Worm (Caenorhabditis elegans) whole organism, young adult: Measurements from ENCODE around the gene C52E4.12.

Experiments used
- B0035.1 ChIP-seq: sonication (generic microtip); optimal IDR thresholded peaks from 2 replicates; lab custom pipeline; 2016; ENCODE audit warnings: missing genetic modification characterization, mild to moderate bottlenecking, missing compliant biosample characterization, missing genotype, missing genetic modification reagents
- B0261.1 ChIP-seq: sonication (generic microtip); optimal IDR thresholded peaks from 2 replicates; lab custom pipeline; 2016; ENCODE audit warnings: mild to moderate bottlenecking, missing genetic modification characterization, moderate library complexity, missing compliant biosample characterization
- C17E4.6 ChIP-seq: fragments of 200-800 bp; sonication (Bioruptor generic); IDR thresholded peaks from 2 replicates; pipeline ENCODE4 v1.3.6; 2022; ENCODE audit warnings: missing genetic modification reagents, missing genetic modification characterization, missing compliant biosample characterization
- F10E7.11 ChIP-seq: sonication (generic microtip); optimal IDR thresholded peaks from 2 replicates; lab custom pipeline; 2017; ENCODE audit warnings: mild to moderate bottlenecking, missing genetic modification characterization, moderate library complexity, missing compliant biosample characterization
- F33H1.4 ChIP-seq: fragments of 200-800 bp; sonication (Bioruptor generic); IDR thresholded peaks from 2 replicates; pipeline ENCODE4 v1.3.6; 2022; ENCODE audit warnings: missing genetic modification reagents, missing genetic modification characterization, missing compliant biosample characterization
- F49E8.2 ChIP-seq: sonication (generic microtip); optimal IDR thresholded peaks from 3 replicates; lab custom pipeline; 2017; ENCODE audit warnings: missing genetic modification characterization, mild to moderate bottlenecking, missing compliant biosample characterization, antibody characterized with exemption, moderate library complexity; ENCODE audit not compliant: insufficient read depth
- F57C9.4 ChIP-seq: sonication (generic microtip); optimal IDR thresholded peaks from 2 replicates; lab custom pipeline; 2017; ENCODE audit warnings: mild to moderate bottlenecking, missing genetic modification characterization, missing compliant biosample characterization
- Y56A3A.18 ChIP-seq: fragments of 200-800 bp; sonication (Bioruptor generic); IDR thresholded peaks from 2 replicates; pipeline ENCODE4 v1.3.6; 2022; ENCODE audit warnings: missing genetic modification reagents, missing genetic modification characterization, missing compliant biosample characterization
- Y67H2A.10 ChIP-seq: fragments of 200-800 bp; sonication (Bioruptor generic); conservative IDR thresholded peaks from 2 replicates; pipeline ENCODE4 v1.3.6; 2022; ENCODE audit warnings: missing genetic modification reagents, missing genetic modification characterization, missing compliant biosample characterization
- Y79H2A.3 ChIP-seq: fragments of 200-800 bp; sonication (Bioruptor generic); conservative IDR thresholded peaks from 2 replicates; pipeline ENCODE4 v1.3.6; 2022; ENCODE audit warnings: missing genetic modification reagents, missing genetic modification characterization, missing compliant biosample characterization
- Y95B8A.8 ChIP-seq: fragments of 200-800 bp; sonication (Bioruptor generic); IDR thresholded peaks from 2 replicates; pipeline ENCODE4 v1.3.6; 2022; ENCODE audit warnings: missing genetic modification reagents, missing genetic modification characterization, missing compliant biosample characterization
- akir-1 ChIP-seq: fragments of 200-800 bp; sonication (Bioruptor generic); optimal IDR thresholded peaks from 2 replicates; lab custom pipeline; 2018; ENCODE audit warnings: mild to moderate bottlenecking, missing genetic modification characterization, moderate library complexity, missing compliant biosample characterization
- aptf-2 ChIP-seq: fragments of 200-800 bp; sonication (Bioruptor generic); conservative IDR thresholded peaks from 2 replicates; pipeline ENCODE4 v1.3.6; 2022; ENCODE audit warnings: missing genetic modification reagents, missing genetic modification characterization, missing compliant biosample characterization
- atf-7 ChIP-seq: sonication (generic microtip); optimal IDR thresholded peaks from 2 replicates; lab custom pipeline; 2017; ENCODE audit warnings: mild to moderate bottlenecking, missing genetic modification characterization, missing compliant biosample characterization
- attf-3 ChIP-seq: fragments of 200-800 bp; sonication (Bioruptor generic); conservative IDR thresholded peaks from 2 replicates; pipeline ENCODE4 v1.3.6; 2022; ENCODE audit warnings: missing genetic modification reagents, missing genetic modification characterization, missing compliant biosample characterization
- attf-5 ChIP-seq: fragments of 200-800 bp; sonication (Bioruptor generic); optimal IDR thresholded peaks from 2 replicates; lab custom pipeline; 2018; ENCODE audit warnings: mild to moderate bottlenecking, missing genetic modification characterization, missing compliant biosample characterization
- ccch-3 ChIP-seq: fragments of 200-800 bp; sonication (Bioruptor generic); optimal IDR thresholded peaks from 2 replicates; lab custom pipeline; 2018; ENCODE audit warnings: mild to moderate bottlenecking, missing genetic modification characterization, missing compliant biosample characterization
- cebp-1 ChIP-seq, 2 experiments: fragments of 200-800 bp in 1 of 2; sonication (Bioruptor generic) in 1 of 2; sonication (generic microtip) in 1 of 2; IDR thresholded peaks in 1 of 2; optimal IDR thresholded peaks in 1 of 2; 2 replicates each; pipeline versions ENCODE4 v1.3.6 to Lab custom; 2017 to 2022; ENCODE audit warnings: missing compliant biosample characterization in 2 of 2, missing genetic modification characterization in 2 of 2, mild to moderate bottlenecking in 1 of 2, missing genetic modification reagents in 1 of 2, moderate library complexity in 1 of 2
- cebp-2 ChIP-seq: fragments of 200-800 bp; sonication (Bioruptor generic); IDR thresholded peaks from 2 replicates; pipeline ENCODE4 v1.3.6; 2022; ENCODE audit warnings: missing genetic modification characterization, missing compliant biosample characterization
- chd-7 ChIP-seq: sonication (generic microtip); optimal IDR thresholded peaks from 2 replicates; lab custom pipeline; 2016; ENCODE audit warnings: mild to moderate bottlenecking, missing genetic modification characterization, moderate library complexity, missing compliant biosample characterization
- dox-1 ChIP-seq: fragments of 200-800 bp; sonication (Bioruptor generic); IDR thresholded peaks from 2 replicates; pipeline ENCODE4 v1.3.6; 2022; ENCODE audit warnings: missing genetic modification reagents, missing genetic modification characterization, missing compliant biosample characterization
- dpff-1 ChIP-seq: sonication (generic microtip); optimal IDR thresholded peaks from 2 replicates; lab custom pipeline; 2017; ENCODE audit warnings: mild to moderate bottlenecking, missing genetic modification characterization, missing compliant biosample characterization
- egrh-3 ChIP-seq: fragments of 200-800 bp; sonication (Bioruptor generic); IDR thresholded peaks from 2 replicates; pipeline ENCODE4 v1.3.6; 2022; ENCODE audit warnings: missing genetic modification reagents, missing genetic modification characterization, missing compliant biosample characterization
- gei-17 ChIP-seq: fragments of 200-800 bp; sonication (Bioruptor generic); optimal IDR thresholded peaks from 2 replicates; lab custom pipeline; 2018; ENCODE audit warnings: mild to moderate bottlenecking, missing genetic modification characterization, missing compliant biosample characterization
- him-1 ChIP-seq: sonication (generic microtip); optimal IDR thresholded peaks from 2 replicates; lab custom pipeline; 2016; ENCODE audit warnings: missing genotype, missing genetic modification reagents, missing genetic modification characterization, missing compliant biosample characterization
- hlh-26 ChIP-seq: fragments of 200-800 bp; sonication (Bioruptor generic); conservative IDR thresholded peaks from 2 replicates; pipeline ENCODE4 v1.3.6; 2022; ENCODE audit warnings: missing genetic modification reagents, missing genetic modification characterization, missing compliant biosample characterization
- hmg-1.2 ChIP-seq: fragments of 200-800 bp; sonication (Bioruptor generic); IDR thresholded peaks from 2 replicates; pipeline ENCODE4 v1.3.6; 2022; ENCODE audit warnings: missing genetic modification reagents, missing genetic modification characterization, missing compliant biosample characterization
- hmg-20 ChIP-seq: fragments of 200-800 bp; sonication (Bioruptor generic); IDR thresholded peaks from 2 replicates; pipeline ENCODE4 v1.3.6; 2022; ENCODE audit warnings: missing genetic modification reagents, missing genetic modification characterization, missing compliant biosample characterization
- madf-3 ChIP-seq: fragments of 200-800 bp; sonication (Bioruptor generic); IDR thresholded peaks from 2 replicates; pipeline ENCODE4 v1.3.6; 2022; ENCODE audit warnings: missing genetic modification reagents, missing genetic modification characterization, missing compliant biosample characterization
- madf-6 ChIP-seq: fragments of 200-800 bp; sonication (Bioruptor generic); IDR thresholded peaks from 2 replicates; pipeline ENCODE4 v1.3.6; 2022; ENCODE audit warnings: missing genetic modification reagents, missing genetic modification characterization, missing compliant biosample characterization
- madf-8 ChIP-seq: fragments of 200-800 bp; sonication (Bioruptor generic); conservative IDR thresholded peaks from 2 replicates; pipeline ENCODE4 v1.3.6; 2022; ENCODE audit warnings: missing genetic modification reagents, missing genetic modification characterization, missing compliant biosample characterization
- mes-4 ChIP-seq: sonication (generic microtip); optimal IDR thresholded peaks from 2 replicates; lab custom pipeline; 2016; ENCODE audit warnings: missing genotype, missing genetic modification characterization, missing compliant biosample characterization
- nhr-27 ChIP-seq: fragments of 200-800 bp; sonication (Bioruptor generic); optimal IDR thresholded peaks from 2 replicates; lab custom pipeline; 2018; ENCODE audit warnings: mild to moderate bottlenecking, missing genetic modification characterization, moderate library complexity, missing compliant biosample characterization
- rcor-1 ChIP-seq: fragments of 200-800 bp; sonication (Bioruptor generic); IDR thresholded peaks from 2 replicates; pipeline ENCODE4 v1.3.6; 2022; ENCODE audit warnings: missing genetic modification reagents, missing genetic modification characterization, missing compliant biosample characterization
- rec-8 ChIP-seq, 2 experiments: sonication (generic microtip); optimal IDR thresholded peaks; 2 replicates each; lab custom pipeline; 2016; ENCODE audit warnings: mild to moderate bottlenecking in 2 of 2, missing genetic modification characterization in 2 of 2, missing genetic modification reagents in 2 of 2, missing genotype in 2 of 2, missing biosample characterization in 1 of 2, missing compliant biosample characterization in 1 of 2, moderate library complexity in 1 of 2
- repo-1 ChIP-seq: sonication (generic microtip); optimal IDR thresholded peaks from 2 replicates; lab custom pipeline; 2017; ENCODE audit warnings: mild to moderate bottlenecking, missing genetic modification characterization, missing compliant biosample characterization
- sea-2 ChIP-seq: fragments of 200-800 bp; sonication (Bioruptor generic); IDR thresholded peaks from 2 replicates; pipeline ENCODE4 v1.3.6; 2022; ENCODE audit warnings: missing genetic modification characterization, missing compliant biosample characterization
- snpc-1.1 ChIP-seq: sonication (generic microtip); optimal IDR thresholded peaks from 2 replicates; lab custom pipeline; 2017; ENCODE audit warnings: missing genetic modification characterization, mild to moderate bottlenecking, missing compliant biosample characterization, antibody characterized with exemption, moderate library complexity, missing genotype, missing genetic modification reagents; ENCODE audit not compliant: insufficient read depth
- snpc-3.4 ChIP-seq: sonication (generic microtip); optimal IDR thresholded peaks from 2 replicates; lab custom pipeline; 2017; ENCODE audit warnings: missing genetic modification characterization, mild to moderate bottlenecking, missing compliant biosample characterization, antibody characterized with exemption, moderate library complexity, missing genotype, missing genetic modification reagents
- sptf-2 ChIP-seq: fragments of 200-800 bp; sonication (Bioruptor generic); optimal IDR thresholded peaks from 2 replicates; lab custom pipeline; 2018; ENCODE audit warnings: mild to moderate bottlenecking, missing genetic modification characterization, missing compliant biosample characterization
- tbp1 ChIP-seq: fragments of 200-800 bp; sonication (Bioruptor generic); optimal IDR thresholded peaks from 2 replicates; lab custom pipeline; 2018; ENCODE audit warnings: mild to moderate bottlenecking, missing genetic modification characterization, missing compliant biosample characterization
- tbx-9 ChIP-seq: sonication (generic microtip); optimal IDR thresholded peaks from 2 replicates; lab custom pipeline; 2016; ENCODE audit warnings: borderline replicate concordance, missing genetic modification characterization, inconsistent platforms, missing compliant biosample characterization
- tlf-1 ChIP-seq: fragments of 200-800 bp; sonication (Bioruptor generic); optimal IDR thresholded peaks from 2 replicates; lab custom pipeline; 2018; ENCODE audit warnings: mild to moderate bottlenecking, missing genetic modification characterization, missing compliant biosample characterization
- zim-3 ChIP-seq: sonication (generic microtip); optimal IDR thresholded peaks from 2 replicates; lab custom pipeline; 2017; ENCODE audit warnings: mild to moderate bottlenecking, missing genetic modification characterization, moderate library complexity, missing compliant biosample characterization
- ztf-25 ChIP-seq: fragments of 200-800 bp; sonication (Bioruptor generic); IDR thresholded peaks from 2 replicates; pipeline ENCODE4 v1.3.6; 2022; ENCODE audit warnings: missing genetic modification reagents, missing genetic modification characterization, missing compliant biosample characterization

C52E4.12 gene

DNA sequence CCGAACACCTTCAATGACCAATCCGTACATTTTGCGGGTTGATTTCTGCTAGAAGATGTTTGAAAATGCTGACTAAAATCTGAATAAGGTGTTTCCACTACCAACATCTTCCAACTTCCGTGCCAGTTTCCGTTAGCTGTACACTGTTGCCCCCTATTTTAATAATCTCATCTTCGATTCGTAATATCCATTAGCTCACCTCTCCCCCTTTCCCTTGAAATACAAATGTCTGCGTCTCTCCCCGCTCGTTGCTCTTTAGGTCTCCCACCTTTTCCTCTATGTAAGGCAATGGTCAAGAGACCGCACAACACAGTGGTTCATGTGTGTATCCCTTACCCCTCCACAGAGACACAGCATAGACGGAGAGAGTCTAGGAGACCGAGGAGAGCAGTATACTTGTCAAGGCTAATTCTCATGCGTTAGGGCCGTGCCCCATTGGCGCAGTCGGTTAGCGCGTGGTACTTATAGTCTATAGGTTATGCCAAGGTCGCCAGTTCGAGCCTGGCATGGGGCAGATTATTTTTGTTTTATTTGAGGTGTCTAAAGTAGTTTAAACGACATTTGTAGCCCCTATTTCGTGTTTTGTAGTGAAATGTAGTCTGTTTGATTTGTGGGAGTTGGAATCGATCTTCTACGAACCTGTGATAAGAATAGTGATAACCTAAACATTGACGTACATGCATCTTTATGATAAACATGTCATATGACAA, 5.9 kb downstream of the C52E4.12 start, which contains the start of gene gcy-33 (continued):
- TF ChIP-seq akir-1 (GFP tag; lab: Kevin White, UChicago) = peak; percentile 66
- TF ChIP-seq F33H1.4 (GFP tag; lab: Robert Waterston, UW) = peak; percentile 29; the same call in 1 of the 2 replicates
- TF ChIP-seq F49E8.2 (tag; lab: Kevin White, UChicago) = peak; percentile 59
- TF ChIP-seq repo-1 (tag; lab: Kevin White, UChicago) = peak; percentile 93
- no peak for TF ChIP-seq hlh-26 (GFP tag; lab: Robert Waterston, UW)
- peak; percentile 46 for TF ChIP-seq mes-4 (tag; lab: Kevin White, UChicago)
- peak; percentile 28; the same call in 1 of the 2 replicates for TF ChIP-seq Y67H2A.10 (GFP tag; lab: Robert Waterston, UW)
- TF ChIP-seq hmg-1.2 = peak; percentile 83
- peak; percentile 81 for TF ChIP-seq nhr-27 (tag; lab: Kevin White, UChicago)
- peak; percentile 77 for TF ChIP-seq ztf-25 (GFP tag; lab: Robert Waterston, UW)
- peak; percentile 87 for TF ChIP-seq rcor-1
- peak; percentile 46; the same call in 1 of the 2 replicates for TF ChIP-seq hmg-20 (GFP tag; lab: Robert Waterston, UW)
- no peak for TF ChIP-seq tbx-9 (tag; lab: Kevin White, UChicago)
- TF ChIP-seq C17E4.6 (GFP tag; lab: Robert Waterston, UW) = peak; percentile 81; the same call in 1 of the 2 replicates
- TF ChIP-seq sea-2 (GFP tag; lab: Robert Waterston, UW) = no peak
- TF ChIP-seq him-1 (tag; lab: Kevin White, UChicago) = peak; percentile 93
- TF ChIP-seq snpc-3.4 = peak; percentile 56
- no peak for TF ChIP-seq aptf-2 (GFP tag; lab: Robert Waterston, UW)
- TF ChIP-seq B0035.1 (tag; lab: Kevin White, UChicago) = peak; percentile 72
- 0 out of 2 replicates have a peak, but pooled peaks have one; percentile 19 for TF ChIP-seq Y79H2A.3
- no peak for TF ChIP-seq cebp-1 (GFP tag; IDR thresholded peaks at IDR 0.05; lab: Robert Waterston, UW)
- peak; percentile 84 for TF ChIP-seq cebp-1 (tag; optimal IDR thresholded peaks at IDR 0.05; lab: Kevin White, UChicago)
- peak; percentile 92 for TF ChIP-seq zim-3
- no peak for TF ChIP-seq snpc-1.1 (tag; lab: Kevin White, UChicago)
- TF ChIP-seq tbp1 (GFP tag; lab: Kevin White, UChicago) = peak; percentile 99
- TF ChIP-seq attf-5 = peak; percentile 64
- TF ChIP-seq rec-8 (tag; optimal IDR thresholded peaks at IDR 0.05; lab: Kevin White, UChicago) = peak; percentile 55 to 92
- TF ChIP-seq sptf-2 (GFP tag; lab: Kevin White, UChicago) = peak; percentile 82
- TF ChIP-seq Y95B8A.8 (GFP tag; lab: Robert Waterston, UW) = peak; percentile 54; the same call in 1 of the 2 replicates
- TF ChIP-seq F10E7.11 = peak; percentile 48
- TF ChIP-seq madf-6 (GFP tag; lab: Robert Waterston, UW) = peak; percentile 70
- peak; percentile 92 for TF ChIP-seq atf-7
- peak; percentile 93 for TF ChIP-seq chd-7 (tag; lab: Kevin White, UChicago)
- peak; percentile 85; the same call in 1 of the 2 replicates for TF ChIP-seq cebp-2 (GFP tag; lab: Robert Waterston, UW)
- peak; percentile 92 for TF ChIP-seq Y56A3A.18 (GFP tag; lab: Robert Waterston, UW)
- no peak for TF ChIP-seq ccch-3 (GFP tag; lab: Kevin White, UChicago)
- peak; percentile 82 for TF ChIP-seq dox-1 (GFP tag; lab: Robert Waterston, UW)
- peak; percentile 95 for TF ChIP-seq B0261.1 (tag; lab: Kevin White, UChicago)
- no peak for TF ChIP-seq F57C9.4
- peak; percentile 47 for TF ChIP-seq madf-8 (GFP tag; lab: Robert Waterston, UW)
- peak; percentile 77 for TF ChIP-seq gei-17 (GFP tag; lab: Kevin White, UChicago)
- TF ChIP-seq madf-3 (GFP tag; lab: Robert Waterston, UW) = peak; percentile 91
- peak; percentile 43; the same call in 1 of the 2 replicates for TF ChIP-seq egrh-3 (GFP tag; lab: Robert Waterston, UW)
- peak; percentile 75 for TF ChIP-seq tlf-1 (GFP tag; lab: Kevin White, UChicago)
- peak; percentile 67 for TF ChIP-seq attf-3
- peak; percentile 75 for TF ChIP-seq dpff-1 (tag; lab: Kevin White, UChicago)
